Worm (Caenorhabditis elegans): ENCODE results near the gene emc-2.

The emc-2 gene

DNA sequence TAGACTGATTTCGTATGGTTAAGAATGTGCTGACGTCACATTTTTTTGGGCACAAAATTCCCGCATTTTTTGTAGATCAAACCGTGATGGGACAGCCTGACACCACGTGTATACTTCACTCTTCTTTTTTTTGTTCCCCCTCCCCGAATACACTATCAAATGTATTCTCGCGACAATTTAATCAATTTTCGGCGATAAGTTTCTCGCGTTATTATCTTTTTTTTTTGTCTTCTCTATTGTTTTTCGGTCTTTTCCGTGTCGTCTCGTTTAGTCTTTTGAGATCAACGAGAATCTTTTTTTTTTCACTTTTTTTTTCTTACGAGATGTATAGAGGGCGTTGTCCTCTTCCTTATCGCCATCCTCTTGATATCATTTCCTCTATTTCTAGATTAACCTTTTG lies 9.3 kb upstream of the emc-2 start:
- TF ChIP-seq nhr-237 (tag; optimal IDR thresholded peaks at IDR 0.05): no peak
- no peak for TF ChIP-seq ceh-43 (GFP tag; optimal IDR thresholded peaks at IDR 0.05)
- no peak for TF ChIP-seq ceh-39 (tag; optimal IDR thresholded peaks at IDR 0.05)
- no peak for TF ChIP-seq zip-8 (tag; optimal IDR thresholded peaks at IDR 0.05)
- no peak for TF ChIP-seq sem-2 (GFP tag; optimal IDR thresholded peaks at IDR 0.05)
- TF ChIP-seq ces-1 (GFP tag; optimal IDR thresholded peaks at IDR 0.05): no peak
- no peak for TF ChIP-seq nhr-2 (tag; optimal IDR thresholded peaks at IDR 0.05)
- TF ChIP-seq unc-120 (tag; optimal IDR thresholded peaks at IDR 0.05; ENCODE audit: poor library complexity, severe bottlenecking): no peak
- TF ChIP-seq sptf-1 (tag; optimal IDR thresholded peaks at IDR 0.05): no peak

DNA sequence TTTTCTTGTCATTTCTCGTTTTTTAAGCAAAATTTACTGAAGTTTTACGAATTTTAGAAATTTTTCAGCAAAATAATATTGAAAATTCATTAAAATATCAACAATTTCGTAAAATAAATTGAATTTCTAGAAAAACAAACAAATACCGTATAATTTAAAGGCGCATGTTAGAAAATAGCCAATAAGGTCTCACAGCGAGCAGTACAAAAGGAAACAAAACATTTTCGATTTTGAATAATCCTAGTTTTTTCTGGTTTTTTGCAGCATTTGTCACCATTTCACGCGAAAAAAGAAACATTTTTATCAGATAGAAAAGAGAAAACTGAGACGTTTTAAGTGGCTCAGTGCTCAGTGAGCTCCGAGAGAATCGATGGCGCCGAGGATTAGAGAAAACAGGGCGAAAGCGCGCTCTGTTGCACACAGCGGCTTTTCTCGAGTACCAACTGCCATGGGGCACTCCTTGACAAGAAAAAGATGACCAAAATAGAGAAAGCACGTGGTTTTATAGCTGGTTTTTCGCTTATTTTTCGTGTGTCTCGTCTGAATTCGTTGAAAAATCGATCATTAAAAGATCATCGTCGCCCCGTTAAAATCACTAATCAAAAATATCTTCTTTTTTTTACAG lies 4.1 kb upstream of the emc-2 start, which contains the start of the genes alh-6 and fcho-1:
Gene alh-6 (minus strand): TSS at position 242 of the 625 bp plus-strand sequence.
Gene fcho-1 (plus strand): TSS at position 624 of the 625 bp plus-strand sequence.
- peak; percentile 39 for TF ChIP-seq unc-120 (tag; optimal IDR thresholded peaks at IDR 0.05; ENCODE audit: poor library complexity, severe bottlenecking)
- TF ChIP-seq ces-1 (GFP tag; optimal IDR thresholded peaks at IDR 0.05): peak; percentile 4
- TF ChIP-seq blmp-1 (tag; optimal IDR thresholded peaks at IDR 0.05): no peak
- peak; percentile 40 for TF ChIP-seq sptf-1 (tag; optimal IDR thresholded peaks at IDR 0.05)

- TF ChIP-seq unc-62 (GFP tag; optimal IDR thresholded peaks at IDR 0.05) (no peak), bed-3 (GFP tag; optimal IDR thresholded peaks at IDR 0.05) (no peak), elt-1 (tag; optimal IDR thresholded peaks at IDR 0.05; ENCODE audit: borderline replicate concordance, insufficient read depth) (no peak), flh-1 (GFP tag; optimal IDR thresholded peaks at IDR 0.05) (no peak), ham-2 (GFP tag; optimal IDR thresholded peaks at IDR 0.05) (no peak), nhr-28 (tag; optimal IDR thresholded peaks at IDR 0.05) (no peak), unc-120 (tag; optimal IDR thresholded peaks at IDR 0.05; ENCODE audit: poor library complexity, severe bottlenecking) (no peak), ceh-39 (tag; optimal IDR thresholded peaks at IDR 0.05) (no peak), ces-1 (GFP tag; optimal IDR thresholded peaks at IDR 0.05) (no peak), nhr-2 (tag; optimal IDR thresholded peaks at IDR 0.05) (no peak), hlh-1 (tag; optimal IDR thresholded peaks at IDR 0.05) (no peak), zip-8 (tag; optimal IDR thresholded peaks at IDR 0.05) (no peak), sem-2 (GFP tag; optimal IDR thresholded peaks at IDR 0.05) (no peak), mab-5 (tag; optimal IDR thresholded peaks at IDR 0.05) (no peak), elt-3 (tag; optimal IDR thresholded peaks at IDR 0.05) (no peak), pha-4 (tag; optimal IDR thresholded peaks at IDR 0.05) (no peak), mep-1 (tag; optimal IDR thresholded peaks at IDR 0.05) (no peak)
Measured at ce11 chrII:1306550-1306949, 614 bp upstream of the emc-2 start.

ce11 chrII:1301554-1301953 lies 4.4 kb downstream of the emc-2 start, which contains the start of gene glb-31:
Gene glb-31, minus strand, starts transcription at chrII:1301654.
- TF ChIP-seq hlh-1 (tag; optimal IDR thresholded peaks at IDR 0.05) (no peak), nhr-2 (tag; optimal IDR thresholded peaks at IDR 0.05) (no peak), M03D4.4 (tag; optimal IDR thresholded peaks at IDR 0.05) (no peak), ham-2 (GFP tag; optimal IDR thresholded peaks at IDR 0.05) (no peak), tbx-8 (GFP tag; optimal IDR thresholded peaks at IDR 0.05) (no peak), flh-1 (GFP tag; optimal IDR thresholded peaks at IDR 0.05) (no peak), lsy-2 (tag; optimal IDR thresholded peaks at IDR 0.05) (no peak), mep-1 (tag; optimal IDR thresholded peaks at IDR 0.05) (no peak), mls-2 (tag; optimal IDR thresholded peaks at IDR 0.05) (no peak), ceh-39 (tag; optimal IDR thresholded peaks at IDR 0.05) (no peak), unc-62 (GFP tag; optimal IDR thresholded peaks at IDR 0.05) (no peak), ces-1 (GFP tag; optimal IDR thresholded peaks at IDR 0.05) (no peak), lin-32 (GFP tag; optimal IDR thresholded peaks at IDR 0.05) (no peak), nhr-237 (tag; optimal IDR thresholded peaks at IDR 0.05) (no peak)

ce11 chrII:1298169-1298568 lies 7.8 kb downstream of the emc-2 start, which contains the start of gene Y57G7A.1:
Gene Y57G7A.1, plus strand, starts transcription at chrII:1298469.
- TF ChIP-seq lin-13 (tag; optimal IDR thresholded peaks at IDR 0.05) (no peak), ceh-83 (GFP tag; optimal IDR thresholded peaks at IDR 0.05) (no peak), unc-62 (GFP tag; optimal IDR thresholded peaks at IDR 0.05) (no peak), mab-5 (tag; optimal IDR thresholded peaks at IDR 0.05) (no peak), pha-4 (tag; optimal IDR thresholded peaks at IDR 0.05) (no peak), nhr-76 (tag; optimal IDR thresholded peaks at IDR 0.05) (no peak), nhr-28 (tag; optimal IDR thresholded peaks at IDR 0.05) (no peak), nhr-12 (tag; optimal IDR thresholded peaks at IDR 0.05) (no peak), nhr-2 (tag; optimal IDR thresholded peaks at IDR 0.05) (no peak), ceh-43 (GFP tag; optimal IDR thresholded peaks at IDR 0.05) (no peak), nhr-237 (tag; optimal IDR thresholded peaks at IDR 0.05) (no peak), cnd-1 (tag; optimal IDR thresholded peaks at IDR 0.05) (no peak), zip-8 (tag; optimal IDR thresholded peaks at IDR 0.05) (no peak), ztf-11 (tag; optimal IDR thresholded peaks at IDR 0.05) (no peak), drap-1 (GFP tag; optimal IDR thresholded peaks at IDR 0.05) (no peak), lin-32 (GFP tag; optimal IDR thresholded peaks at IDR 0.05) (no peak), lsy-2 (tag; optimal IDR thresholded peaks at IDR 0.05) (no peak), M03D4.4 (tag; optimal IDR thresholded peaks at IDR 0.05) (no peak), sem-2 (GFP tag; optimal IDR thresholded peaks at IDR 0.05) (no peak)
